Worm (Caenorhabditis elegans) whole organism, young adult: ENCODE results near the gene abu-2.
A peak's percentile ranks its signal among the peaks of the same experiment; 100 is the strongest.

Source experiments
- D2030.7 ChIP-seq: fragments of 200-800 bp; sonication (Bioruptor generic); IDR thresholded peaks from 2 replicates; pipeline ENCODE4 v1.3.6; 2022; ENCODE audit warnings: missing genetic modification reagents, missing genetic modification characterization, missing compliant biosample characterization
- T07F8.4 ChIP-seq: sonication (generic microtip); optimal IDR thresholded peaks from 2 replicates; lab custom pipeline; 2016; ENCODE audit warnings: mild to moderate bottlenecking, missing genetic modification characterization, moderate library complexity, missing compliant biosample characterization
- ama-1 ChIP-seq, 3 experiments: fragments of 150-350 bp in 1 of 3; sonication (generic microtip) in 2 of 3; optimal IDR thresholded peaks; 2 replicates each; lab custom pipeline; 2014 to 2018; ENCODE audit warnings: missing biosample characterization in 2 of 3, missing genetic modification characterization in 2 of 3, missing genetic modification reagents in 2 of 3
- madf-3 ChIP-seq: fragments of 200-800 bp; sonication (Bioruptor generic); IDR thresholded peaks from 2 replicates; pipeline ENCODE4 v1.3.6; 2022; ENCODE audit warnings: missing genetic modification reagents, missing genetic modification characterization, missing compliant biosample characterization
- mel-28 ChIP-seq: sonication (generic microtip); optimal IDR thresholded peaks from 2 replicates; lab custom pipeline; 2016; ENCODE audit warnings: borderline replicate concordance, mild to moderate bottlenecking, missing genetic modification characterization, missing compliant biosample characterization
- snpc-4 ChIP-seq, 5 experiments: fragments of 150-350 bp in 1 of 5; sonication (generic microtip) in 4 of 5; optimal IDR thresholded peaks; 2 replicates each; lab custom pipeline; 2014 to 2018; ENCODE audit warnings: missing genetic modification characterization in 5 of 5, missing biosample characterization in 3 of 5, antibody characterized with exemption in 2 of 5, mild to moderate bottlenecking in 2 of 5, missing compliant biosample characterization in 2 of 5, missing genotype in 2 of 5, moderate library complexity in 2 of 5, missing genetic modification reagents in 1 of 5
- tbp1 ChIP-seq: fragments of 200-800 bp; sonication (Bioruptor generic); optimal IDR thresholded peaks from 2 replicates; lab custom pipeline; 2018; ENCODE audit warnings: mild to moderate bottlenecking, missing genetic modification characterization, missing compliant biosample characterization
- unc-62 ChIP-seq: fragments of 150-350 bp; optimal IDR thresholded peaks from 2 replicates; lab custom pipeline; 2014; ENCODE audit warnings: missing biosample characterization, missing genetic modification reagents, missing genetic modification characterization
- ztf-3 ChIP-seq: fragments of 200-800 bp; sonication (Bioruptor generic); optimal IDR thresholded peaks from 2 replicates; lab custom pipeline; 2018; ENCODE audit warnings: mild to moderate bottlenecking, missing genetic modification characterization, missing compliant biosample characterization

- TF ChIP-seq madf-3 (GFP tag; lab: Robert Waterston, UW) (no peak), T07F8.4 (tag; lab: Kevin White, UChicago) (no peak), mel-28 (no peak), tbp1 (no peak), snpc-4 (GFP tag; optimal IDR thresholded peaks at IDR 0.05; lab: Kevin White, UChicago) (no peak), snpc-4 (tag; optimal IDR thresholded peaks at IDR 0.05; lab: Kevin White, UChicago) (peak in 2 of 4 experiments; percentile 83 to 89), unc-62 (no peak), ama-1 (optimal IDR thresholded peaks at IDR 0.05; lab: Kevin White, UChicago) (no peak), ama-1 (GFP tag; optimal IDR thresholded peaks at IDR 0.05; lab: Kevin White, UChicago) (no peak), D2030.7 (no peak), ztf-3 (GFP tag; lab: Kevin White, UChicago) (no peak)
These were observed 38.0 kb downstream of the abu-2 start for ce11 chrX:1372464-1372863.
